Worm (Caenorhabditis elegans) whole organism, young adult: Measurements from ENCODE around the gene srx-82.
A peak's percentile ranks its signal among the peaks of the same experiment; 100 is the strongest.

Source experiments
- B0336.3 ChIP-seq: fragments of 200-800 bp; sonication (Bioruptor generic); IDR thresholded peaks from 2 replicates; pipeline ENCODE4 v1.3.6; 2022; ENCODE audit warnings: missing genetic modification characterization, missing compliant biosample characterization
- F57A8.1 ChIP-seq: fragments of 200-800 bp; sonication (Bioruptor generic); optimal IDR thresholded peaks from 2 replicates; lab custom pipeline; 2018; ENCODE audit warnings: mild to moderate bottlenecking, missing genetic modification characterization, moderate library complexity, missing compliant biosample characterization
- K12H6.12 ChIP-seq: fragments of 200-800 bp; sonication (Bioruptor generic); optimal IDR thresholded peaks from 2 replicates; lab custom pipeline; 2018; ENCODE audit warnings: mild to moderate bottlenecking, missing genetic modification characterization, missing compliant biosample characterization
- bed-1 ChIP-seq: fragments of 200-800 bp; sonication (Bioruptor generic); IDR thresholded peaks from 2 replicates; pipeline ENCODE4 v1.3.6; 2022; ENCODE audit warnings: missing genetic modification reagents, missing genetic modification characterization, missing compliant biosample characterization
- cebp-1 ChIP-seq, 2 experiments: fragments of 200-800 bp in 1 of 2; sonication (Bioruptor generic) in 1 of 2; sonication (generic microtip) in 1 of 2; IDR thresholded peaks in 1 of 2; optimal IDR thresholded peaks in 1 of 2; 2 replicates each; pipeline versions ENCODE4 v1.3.6 to Lab custom; 2017 to 2022; ENCODE audit warnings: missing compliant biosample characterization in 2 of 2, missing genetic modification characterization in 2 of 2, mild to moderate bottlenecking in 1 of 2, missing genetic modification reagents in 1 of 2, moderate library complexity in 1 of 2
- chd-7 ChIP-seq: sonication (generic microtip); optimal IDR thresholded peaks from 2 replicates; lab custom pipeline; 2016; ENCODE audit warnings: mild to moderate bottlenecking, missing genetic modification characterization, moderate library complexity, missing compliant biosample characterization
- dox-1 ChIP-seq: fragments of 200-800 bp; sonication (Bioruptor generic); IDR thresholded peaks from 2 replicates; pipeline ENCODE4 v1.3.6; 2022; ENCODE audit warnings: missing genetic modification reagents, missing genetic modification characterization, missing compliant biosample characterization
- ets-4 ChIP-seq: fragments of 200-800 bp; sonication (Bioruptor generic); optimal IDR thresholded peaks from 2 replicates; lab custom pipeline; 2018; ENCODE audit warnings: mild to moderate bottlenecking, missing genetic modification characterization, missing compliant biosample characterization
- hmg-1.2 ChIP-seq: fragments of 200-800 bp; sonication (Bioruptor generic); IDR thresholded peaks from 2 replicates; pipeline ENCODE4 v1.3.6; 2022; ENCODE audit warnings: missing genetic modification reagents, missing genetic modification characterization, missing compliant biosample characterization
- lin-40 ChIP-seq: sonication (generic microtip); optimal IDR thresholded peaks from 2 replicates; lab custom pipeline; 2016; ENCODE audit warnings: missing genetic modification characterization, mild to moderate bottlenecking, missing compliant biosample characterization, missing genotype, missing genetic modification reagents
- mcd-1 ChIP-seq: fragments of 200-800 bp; sonication (Bioruptor generic); IDR thresholded peaks from 2 replicates; pipeline ENCODE4 v1.3.6; 2022; ENCODE audit warnings: missing genetic modification reagents, missing genetic modification characterization, missing compliant biosample characterization
- rcor-1 ChIP-seq: fragments of 200-800 bp; sonication (Bioruptor generic); IDR thresholded peaks from 2 replicates; pipeline ENCODE4 v1.3.6; 2022; ENCODE audit warnings: missing genetic modification reagents, missing genetic modification characterization, missing compliant biosample characterization
- zfh-2 ChIP-seq: fragments of 200-800 bp; sonication (Bioruptor generic); conservative IDR thresholded peaks from 2 replicates; pipeline ENCODE4 v1.3.6; 2022; ENCODE audit warnings: missing genetic modification reagents, missing genetic modification characterization, missing compliant biosample characterization
- ztf-25 ChIP-seq: fragments of 200-800 bp; sonication (Bioruptor generic); IDR thresholded peaks from 2 replicates; pipeline ENCODE4 v1.3.6; 2022; ENCODE audit warnings: missing genetic modification reagents, missing genetic modification characterization, missing compliant biosample characterization

Gene srx-82

DNA sequence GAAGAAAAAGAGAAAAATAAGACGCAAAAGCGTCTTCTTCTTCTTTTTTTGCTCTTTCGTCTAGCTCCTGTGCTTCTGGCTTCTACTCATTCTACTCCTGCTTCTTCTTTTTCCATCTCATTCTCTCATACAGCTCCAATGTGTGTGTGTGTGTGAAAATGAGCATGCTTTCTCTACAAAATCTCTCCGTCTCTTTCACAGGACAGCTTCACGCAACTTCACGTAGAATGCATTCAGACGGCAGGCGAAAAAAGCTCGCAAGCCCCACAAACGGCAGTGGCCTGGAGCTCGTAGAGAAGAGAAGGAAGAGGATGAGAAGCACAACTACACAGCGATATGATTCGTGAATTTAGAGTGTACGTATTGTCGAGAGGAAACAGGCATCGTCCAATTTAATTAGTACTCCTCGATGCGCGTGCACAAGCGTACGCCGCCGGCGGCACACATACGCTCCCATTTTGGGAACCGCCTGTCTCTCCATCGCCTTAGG, 51.8 kb downstream of the srx-82 start:
- TF ChIP-seq chd-7 (tag; lab: Kevin White, UChicago) (peak; percentile 4), lin-40 (tag; lab: Kevin White, UChicago) (no peak), zfh-2 (peak; percentile 79), B0336.3 (no peak), mcd-1 (GFP tag; lab: Robert Waterston, UW) (0 out of 2 replicates have a peak, but pooled peaks have one; percentile 22), bed-1 (GFP tag; lab: Robert Waterston, UW) (no peak), K12H6.12 (peak; percentile 59), rcor-1 (no peak), cebp-1 (GFP tag; IDR thresholded peaks at IDR 0.05; lab: Robert Waterston, UW) (no peak), cebp-1 (tag; optimal IDR thresholded peaks at IDR 0.05; lab: Kevin White, UChicago) (peak; percentile 48), ets-4 (GFP tag; lab: Kevin White, UChicago) (no peak), F57A8.1 (no peak), ztf-25 (GFP tag; lab: Robert Waterston, UW) (no peak), hmg-1.2 (GFP tag; lab: Robert Waterston, UW) (peak; percentile 28; the same call in 1 of the 2 replicates), dox-1 (GFP tag; lab: Robert Waterston, UW) (no peak)
